Worm (Caenorhabditis elegans) whole organism, young adult: ENCODE results near the gene vha-2.

Source experiments
- C17E4.6 ChIP-seq: fragments of 200-800 bp; sonication (Bioruptor generic); IDR thresholded peaks from 2 replicates; pipeline ENCODE4 v1.3.6; 2022; ENCODE audit warnings: missing genetic modification reagents, missing genetic modification characterization, missing compliant biosample characterization
- D2030.7 ChIP-seq: fragments of 200-800 bp; sonication (Bioruptor generic); IDR thresholded peaks from 2 replicates; pipeline ENCODE4 v1.3.6; 2022; ENCODE audit warnings: missing genetic modification reagents, missing genetic modification characterization, missing compliant biosample characterization
- F22D6.2 ChIP-seq: sonication (generic microtip); optimal IDR thresholded peaks from 2 replicates; lab custom pipeline; 2016; ENCODE audit warnings: mild to moderate bottlenecking, missing genetic modification characterization, missing compliant biosample characterization
- F23B12.7 ChIP-seq: sonication (generic microtip); optimal IDR thresholded peaks from 2 replicates; lab custom pipeline; 2017; ENCODE audit warnings: missing genetic modification characterization, mild to moderate bottlenecking, missing compliant biosample characterization, antibody characterized with exemption, moderate library complexity; ENCODE audit not compliant: insufficient read depth
- F37B4.10 ChIP-seq: fragments of 200-800 bp; sonication (Bioruptor generic); IDR thresholded peaks from 2 replicates; pipeline ENCODE4 v1.3.6; 2022; ENCODE audit warnings: missing genetic modification characterization, missing compliant biosample characterization
- F39B2.1 ChIP-seq: fragments of 200-800 bp; sonication (Bioruptor generic); IDR thresholded peaks from 2 replicates; pipeline ENCODE4 v1.3.6; 2022; ENCODE audit warnings: missing genetic modification reagents, missing genetic modification characterization, missing compliant biosample characterization
- F52B5.7 ChIP-seq: sonication (generic microtip); optimal IDR thresholded peaks from 2 replicates; lab custom pipeline; 2016; ENCODE audit warnings: mild to moderate bottlenecking, missing genetic modification characterization, missing compliant biosample characterization
- F57C9.4 ChIP-seq: sonication (generic microtip); optimal IDR thresholded peaks from 2 replicates; lab custom pipeline; 2017; ENCODE audit warnings: mild to moderate bottlenecking, missing genetic modification characterization, missing compliant biosample characterization
- Y53G8AR.9 ChIP-seq: fragments of 200-800 bp; sonication (Bioruptor generic); conservative IDR thresholded peaks from 2 replicates; pipeline ENCODE4 v1.3.6; 2022; ENCODE audit warnings: missing genetic modification reagents, missing genetic modification characterization, missing compliant biosample characterization
- attf-5 ChIP-seq: fragments of 200-800 bp; sonication (Bioruptor generic); optimal IDR thresholded peaks from 2 replicates; lab custom pipeline; 2018; ENCODE audit warnings: mild to moderate bottlenecking, missing genetic modification characterization, missing compliant biosample characterization
- bed-1 ChIP-seq: fragments of 200-800 bp; sonication (Bioruptor generic); IDR thresholded peaks from 2 replicates; pipeline ENCODE4 v1.3.6; 2022; ENCODE audit warnings: missing genetic modification reagents, missing genetic modification characterization, missing compliant biosample characterization
- bed-2 ChIP-seq: fragments of 200-800 bp; sonication (Bioruptor generic); IDR thresholded peaks from 2 replicates; pipeline ENCODE4 v1.3.6; 2022; ENCODE audit warnings: missing genetic modification reagents, missing genetic modification characterization, missing compliant biosample characterization
- cebp-1 ChIP-seq, 2 experiments: fragments of 200-800 bp in 1 of 2; sonication (Bioruptor generic) in 1 of 2; sonication (generic microtip) in 1 of 2; IDR thresholded peaks in 1 of 2; optimal IDR thresholded peaks in 1 of 2; 2 replicates each; pipeline versions ENCODE4 v1.3.6 to Lab custom; 2017 to 2022; ENCODE audit warnings: missing compliant biosample characterization in 2 of 2, missing genetic modification characterization in 2 of 2, mild to moderate bottlenecking in 1 of 2, missing genetic modification reagents in 1 of 2, moderate library complexity in 1 of 2
- cebp-2 ChIP-seq: fragments of 200-800 bp; sonication (Bioruptor generic); IDR thresholded peaks from 2 replicates; pipeline ENCODE4 v1.3.6; 2022; ENCODE audit warnings: missing genetic modification characterization, missing compliant biosample characterization
- ceh-100 ChIP-seq: fragments of 200-800 bp; sonication (Bioruptor generic); IDR thresholded peaks from 2 replicates; pipeline ENCODE4 v1.3.6; 2022; ENCODE audit warnings: missing genetic modification reagents, missing genetic modification characterization, missing compliant biosample characterization
- ceh-58 ChIP-seq: fragments of 200-800 bp; sonication (Bioruptor generic); IDR thresholded peaks from 2 replicates; pipeline ENCODE4 v1.3.6; 2022; ENCODE audit warnings: missing genetic modification characterization, missing compliant biosample characterization
- ceh-91 ChIP-seq: fragments of 200-800 bp; sonication (Bioruptor generic); IDR thresholded peaks from 2 replicates; pipeline ENCODE4 v1.3.6; 2022; ENCODE audit warnings: missing genetic modification reagents, missing genetic modification characterization, missing compliant biosample characterization
- chd-7 ChIP-seq: sonication (generic microtip); optimal IDR thresholded peaks from 2 replicates; lab custom pipeline; 2016; ENCODE audit warnings: mild to moderate bottlenecking, missing genetic modification characterization, moderate library complexity, missing compliant biosample characterization
- die-1 ChIP-seq: sonication (generic microtip); optimal IDR thresholded peaks from 2 replicates; lab custom pipeline; 2016; ENCODE audit warnings: missing genotype, mild to moderate bottlenecking, missing genetic modification characterization, missing compliant biosample characterization
- dpff-1 ChIP-seq: sonication (generic microtip); optimal IDR thresholded peaks from 2 replicates; lab custom pipeline; 2017; ENCODE audit warnings: mild to moderate bottlenecking, missing genetic modification characterization, missing compliant biosample characterization
- dpl-1 ChIP-seq: fragments of 150-350 bp; optimal IDR thresholded peaks from 2 replicates; lab custom pipeline; 2014; ENCODE audit warnings: missing biosample characterization, missing genetic modification reagents, missing genetic modification characterization
- efl-1 ChIP-seq: fragments of 150-350 bp; optimal IDR thresholded peaks from 2 replicates; lab custom pipeline; 2014; ENCODE audit warnings: missing biosample characterization, missing genetic modification reagents, missing genetic modification characterization
- egl-18 ChIP-seq: fragments of 200-800 bp; sonication (Bioruptor generic); IDR thresholded peaks from 2 replicates; pipeline ENCODE4 v1.3.6; 2022; ENCODE audit warnings: missing genetic modification reagents, missing genetic modification characterization, missing compliant biosample characterization
- ekl-4 ChIP-seq: fragments of 200-800 bp; sonication (Bioruptor generic); IDR thresholded peaks from 2 replicates; pipeline ENCODE4 v1.3.6; 2022; ENCODE audit warnings: missing genetic modification reagents, missing genetic modification characterization, missing compliant biosample characterization
- ets-4 ChIP-seq: fragments of 200-800 bp; sonication (Bioruptor generic); optimal IDR thresholded peaks from 2 replicates; lab custom pipeline; 2018; ENCODE audit warnings: mild to moderate bottlenecking, missing genetic modification characterization, missing compliant biosample characterization
- gei-17 ChIP-seq: fragments of 200-800 bp; sonication (Bioruptor generic); optimal IDR thresholded peaks from 2 replicates; lab custom pipeline; 2018; ENCODE audit warnings: mild to moderate bottlenecking, missing genetic modification characterization, missing compliant biosample characterization
- hlh-12 ChIP-seq: sonication (generic microtip); optimal IDR thresholded peaks from 2 replicates; lab custom pipeline; 2016; ENCODE audit warnings: missing genetic modification characterization, missing compliant biosample characterization
- hrde-1 ChIP-seq: sonication (generic microtip); optimal IDR thresholded peaks from 2 replicates; lab custom pipeline; 2016; ENCODE audit warnings: missing genetic modification characterization, mild to moderate bottlenecking, missing compliant biosample characterization, moderate library complexity, missing genotype, missing genetic modification reagents, borderline replicate concordance
- let-526 ChIP-seq: fragments of 200-800 bp; sonication (Bioruptor generic); IDR thresholded peaks from 2 replicates; pipeline ENCODE4 v1.3.6; 2022; ENCODE audit warnings: missing genetic modification reagents, missing genetic modification characterization, missing compliant biosample characterization
- lsl-1 ChIP-seq: fragments of 200-800 bp; sonication (Bioruptor generic); optimal IDR thresholded peaks from 2 replicates; lab custom pipeline; 2018; ENCODE audit warnings: mild to moderate bottlenecking, missing genetic modification characterization, moderate library complexity, missing compliant biosample characterization
- madf-6 ChIP-seq: fragments of 200-800 bp; sonication (Bioruptor generic); IDR thresholded peaks from 2 replicates; pipeline ENCODE4 v1.3.6; 2022; ENCODE audit warnings: missing genetic modification reagents, missing genetic modification characterization, missing compliant biosample characterization
- mes-4 ChIP-seq: sonication (generic microtip); optimal IDR thresholded peaks from 2 replicates; lab custom pipeline; 2016; ENCODE audit warnings: missing genotype, missing genetic modification characterization, missing compliant biosample characterization
- mxl-1 ChIP-seq: sonication (generic microtip); optimal IDR thresholded peaks from 2 replicates; lab custom pipeline; 2016; ENCODE audit warnings: missing genetic modification characterization, missing compliant biosample characterization
- nfya-1 ChIP-seq: sonication (generic microtip); optimal IDR thresholded peaks from 2 replicates; lab custom pipeline; 2017; ENCODE audit warnings: antibody characterized with exemption, missing compliant biosample characterization, missing genetic modification characterization, borderline replicate concordance; ENCODE audit not compliant: insufficient read depth
- nhr-90 ChIP-seq: sonication (generic microtip); optimal IDR thresholded peaks from 2 replicates; lab custom pipeline; 2016; ENCODE audit warnings: missing genotype, mild to moderate bottlenecking, missing genetic modification characterization, missing compliant biosample characterization
- pha-4 ChIP-seq: fragments of 150-350 bp; sonication (generic microtip); optimal IDR thresholded peaks from 2 replicates; lab custom pipeline; 2014; ENCODE audit warnings: missing biosample characterization, missing genetic modification reagents, missing genetic modification characterization
- rec-8 ChIP-seq, 2 experiments: sonication (generic microtip); optimal IDR thresholded peaks; 2 replicates each; lab custom pipeline; 2016; ENCODE audit warnings: mild to moderate bottlenecking in 2 of 2, missing genetic modification characterization in 2 of 2, missing genetic modification reagents in 2 of 2, missing genotype in 2 of 2, missing biosample characterization in 1 of 2, missing compliant biosample characterization in 1 of 2, moderate library complexity in 1 of 2
- repo-1 ChIP-seq: sonication (generic microtip); optimal IDR thresholded peaks from 2 replicates; lab custom pipeline; 2017; ENCODE audit warnings: mild to moderate bottlenecking, missing genetic modification characterization, missing compliant biosample characterization
- snpc-3.4 ChIP-seq: sonication (generic microtip); optimal IDR thresholded peaks from 2 replicates; lab custom pipeline; 2017; ENCODE audit warnings: missing genetic modification characterization, mild to moderate bottlenecking, missing compliant biosample characterization, antibody characterized with exemption, moderate library complexity, missing genotype, missing genetic modification reagents
- snpc-4 ChIP-seq, 5 experiments: fragments of 150-350 bp in 1 of 5; sonication (generic microtip) in 4 of 5; optimal IDR thresholded peaks; 2 replicates each; lab custom pipeline; 2014 to 2018; ENCODE audit warnings: missing genetic modification characterization in 5 of 5, missing biosample characterization in 3 of 5, antibody characterized with exemption in 2 of 5, mild to moderate bottlenecking in 2 of 5, missing compliant biosample characterization in 2 of 5, missing genotype in 2 of 5, moderate library complexity in 2 of 5, missing genetic modification reagents in 1 of 5
- tbp1 ChIP-seq: fragments of 200-800 bp; sonication (Bioruptor generic); optimal IDR thresholded peaks from 2 replicates; lab custom pipeline; 2018; ENCODE audit warnings: mild to moderate bottlenecking, missing genetic modification characterization, missing compliant biosample characterization
- tbx-9 ChIP-seq: sonication (generic microtip); optimal IDR thresholded peaks from 2 replicates; lab custom pipeline; 2016; ENCODE audit warnings: borderline replicate concordance, missing genetic modification characterization, inconsistent platforms, missing compliant biosample characterization
- unc-62 ChIP-seq: fragments of 150-350 bp; optimal IDR thresholded peaks from 2 replicates; lab custom pipeline; 2014; ENCODE audit warnings: missing biosample characterization, missing genetic modification reagents, missing genetic modification characterization
- xnd-1 ChIP-seq: sonication (generic microtip); optimal IDR thresholded peaks from 2 replicates; lab custom pipeline; 2016; ENCODE audit warnings: missing genotype, missing genetic modification reagents, missing genetic modification characterization, missing compliant biosample characterization
- zfh-2 ChIP-seq: fragments of 200-800 bp; sonication (Bioruptor generic); conservative IDR thresholded peaks from 2 replicates; pipeline ENCODE4 v1.3.6; 2022; ENCODE audit warnings: missing genetic modification reagents, missing genetic modification characterization, missing compliant biosample characterization
- ztf-18 ChIP-seq: sonication (generic microtip); optimal IDR thresholded peaks from 2 replicates; lab custom pipeline; 2016; ENCODE audit warnings: missing genotype, mild to moderate bottlenecking, missing genetic modification characterization, missing compliant biosample characterization
- ztf-3 ChIP-seq: fragments of 200-800 bp; sonication (Bioruptor generic); optimal IDR thresholded peaks from 2 replicates; lab custom pipeline; 2018; ENCODE audit warnings: mild to moderate bottlenecking, missing genetic modification characterization, missing compliant biosample characterization

The vha-2 gene

DNA sequence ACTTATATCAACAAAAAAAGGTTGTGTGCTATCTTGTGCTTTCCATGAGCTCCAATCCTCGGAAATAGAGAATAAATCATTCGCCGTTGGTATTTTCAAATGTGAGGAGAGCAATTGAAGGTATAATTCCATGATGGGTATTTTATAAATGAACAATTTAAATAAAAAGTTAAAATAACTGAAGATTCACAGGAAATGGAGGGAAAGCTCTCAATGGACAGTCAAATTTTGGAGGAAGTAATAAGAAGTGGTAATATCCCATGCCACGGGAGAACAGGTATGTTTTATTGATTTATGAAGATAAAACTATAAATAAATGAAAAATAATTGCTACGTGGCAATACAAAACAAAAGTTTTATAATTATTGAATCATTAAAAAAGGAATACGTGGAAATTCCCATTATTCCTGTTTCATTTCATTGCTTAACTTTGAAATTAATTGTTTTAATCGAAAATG lies 1.2 kb downstream of the vha-2 start (continued):
- TF ChIP-seq tbx-9 (tag; lab: Kevin White, UChicago) (no peak), bed-2 (no peak), tbp1 (GFP tag; lab: Kevin White, UChicago) (peak; percentile 4), snpc-3.4 (tag; lab: Kevin White, UChicago) (no peak), F52B5.7 (tag; lab: Kevin White, UChicago) (no peak), F57C9.4 (tag; lab: Kevin White, UChicago) (peak; percentile 80), D2030.7 (no peak), attf-5 (peak; percentile 21), Y53G8AR.9 (0 out of 2 replicates have a peak, but pooled peaks have one; percentile 54), madf-6 (GFP tag; lab: Robert Waterston, UW) (peak; percentile 42), nhr-90 (tag; lab: Kevin White, UChicago) (no peak), die-1 (tag; lab: Kevin White, UChicago) (no peak), efl-1 (GFP tag; lab: Kevin White, UChicago) (no peak), cebp-1 (GFP tag; IDR thresholded peaks at IDR 0.05; lab: Robert Waterston, UW) (no peak), cebp-1 (tag; optimal IDR thresholded peaks at IDR 0.05; lab: Kevin White, UChicago) (peak; percentile 29), pha-4 (tag; lab: Kevin White, UChicago) (no peak), snpc-4 (GFP tag; optimal IDR thresholded peaks at IDR 0.05; lab: Kevin White, UChicago) (no peak), snpc-4 (tag; optimal IDR thresholded peaks at IDR 0.05; lab: Kevin White, UChicago) (peak in 1 of 4 experiments; percentile 2), ets-4 (GFP tag; lab: Kevin White, UChicago) (no peak), cebp-2 (GFP tag; lab: Robert Waterston, UW) (0 out of 2 replicates have a peak, but pooled peaks have one; percentile 36), F23B12.7 (tag; lab: Kevin White, UChicago) (no peak), let-526 (GFP tag; lab: Robert Waterston, UW) (no peak), dpff-1 (no peak), ztf-18 (no peak), bed-1 (GFP tag; lab: Robert Waterston, UW) (0 out of 2 replicates have a peak, but pooled peaks have one; percentile 14), ztf-3 (peak; percentile 57), hlh-12 (tag; lab: Kevin White, UChicago) (no peak), mes-4 (tag; lab: Kevin White, UChicago) (no peak), zfh-2 (GFP tag; lab: Robert Waterston, UW) (no peak), dpl-1 (GFP tag; lab: Kevin White, UChicago) (no peak), ceh-58 (GFP tag; lab: Robert Waterston, UW) (0 out of 2 replicates have a peak, but pooled peaks have one; percentile 60), ceh-100 (GFP tag; lab: Robert Waterston, UW) (no peak; the same call in 1 of the 2 replicates), mxl-1 (no peak), F37B4.10 (GFP tag; lab: Robert Waterston, UW) (no peak), ceh-91 (GFP tag; lab: Robert Waterston, UW) (no peak), rec-8 (tag; optimal IDR thresholded peaks at IDR 0.05; lab: Kevin White, UChicago) (no peak), egl-18 (no peak), F22D6.2 (tag; lab: Kevin White, UChicago) (no peak), ekl-4 (GFP tag; lab: Robert Waterston, UW) (peak; percentile 17; the same call in 1 of the 2 replicates), xnd-1 (no peak), repo-1 (peak; percentile 81), hrde-1 (tag; lab: Kevin White, UChicago) (peak; percentile 6), F39B2.1 (GFP tag; lab: Robert Waterston, UW) (no peak), unc-62 (GFP tag; lab: Kevin White, UChicago) (no peak), gei-17 (GFP tag; lab: Kevin White, UChicago) (peak; percentile 3), lsl-1 (GFP tag; lab: Kevin White, UChicago) (no peak), C17E4.6 (GFP tag; lab: Robert Waterston, UW) (no peak), chd-7 (tag; lab: Kevin White, UChicago) (no peak), nfya-1 (tag; lab: Kevin White, UChicago) (no peak)
